Fruit fly (Drosophila melanogaster): ENCODE measurements around the gene CG10650.

dm6 chr2L:18986125-18986498, 9.6 kb downstream of the CG10650 start:
- TF ChIP-seq Dll (optimal IDR thresholded peaks at IDR 0.05) (no peak), usp (GFP tag; optimal IDR thresholded peaks at IDR 0.05) (no peak), CG8478 (optimal IDR thresholded peaks at IDR 0.05) (no peak)
